Fruit fly (Drosophila melanogaster) whole organism, embryonic: ENCODE results near the gene lectin-37Db.

Experiments
- Bdp1 ChIP-seq: fragments of 200-800 bp; sonication (Bioruptor generic); optimal IDR thresholded peaks from 3 replicates; lab custom pipeline; 2016; ENCODE audit warnings: missing biosample characterization, missing genetic modification characterization
- BtbVII ChIP-seq: fragments of 200-800 bp; sonication (Bioruptor generic); optimal IDR thresholded peaks from 3 replicates; lab custom pipeline; 2017; ENCODE audit warnings: missing biosample characterization, mild to moderate bottlenecking, missing genetic modification characterization
- CG10321 ChIP-seq: fragments of 200-800 bp; sonication (Bioruptor generic); IDR thresholded peaks from 2 replicates; pipeline ENCODE4 v1.3.6; 2022; ENCODE audit warnings: missing biosample characterization, missing genetic modification characterization
- CG11504 ChIP-seq: fragments of 200-800 bp; sonication (Bioruptor generic); optimal IDR thresholded peaks from 3 replicates; lab custom pipeline; 2019; ENCODE audit warnings: missing biosample characterization, mild to moderate bottlenecking, missing genetic modification characterization, moderate library complexity
- CG12071 ChIP-seq: fragments of 200-800 bp; sonication (Bioruptor generic); optimal IDR thresholded peaks from 3 replicates; lab custom pipeline; 2018; ENCODE audit warnings: missing biosample characterization, mild to moderate bottlenecking, missing genetic modification characterization
- CG13424 ChIP-seq: fragments of 200-800 bp; sonication (Bioruptor generic); optimal IDR thresholded peaks from 2 replicates; lab custom pipeline; 2019; ENCODE audit warnings: missing biosample characterization, mild to moderate bottlenecking, missing genetic modification characterization, moderate library complexity
- CG15479 ChIP-seq: fragments of 200-800 bp; sonication (Bioruptor generic); optimal IDR thresholded peaks from 3 replicates; lab custom pipeline; 2019; ENCODE audit warnings: missing biosample characterization, mild to moderate bottlenecking, missing genetic modification characterization, moderate library complexity
- CG17361 ChIP-seq: fragments of 200-800 bp; sonication (Bioruptor generic); IDR thresholded peaks from 3 replicates; pipeline ENCODE4 v1.3.6; 2022; ENCODE audit warnings: missing biosample characterization, missing genetic modification characterization
- CG18476 ChIP-seq: fragments of 200-800 bp; sonication (Bioruptor generic); optimal IDR thresholded peaks from 2 replicates; lab custom pipeline; 2016; ENCODE audit warnings: missing biosample characterization, mild to moderate bottlenecking, missing genetic modification characterization
- CG18599 ChIP-seq: fragments of 200-800 bp; sonication (Bioruptor generic); optimal IDR thresholded peaks from 3 replicates; lab custom pipeline; 2017; ENCODE audit warnings: missing biosample characterization, missing genetic modification characterization, mild to moderate bottlenecking, moderate library complexity, missing genetic modification reagents
- CG2678 ChIP-seq: fragments of 200-800 bp; sonication (Bioruptor generic); optimal IDR thresholded peaks from 3 replicates; lab custom pipeline; 2019; ENCODE audit warnings: missing biosample characterization, mild to moderate bottlenecking, missing genetic modification characterization, moderate library complexity
- CG30431 ChIP-seq: fragments of 200-800 bp; sonication (Bioruptor generic); optimal IDR thresholded peaks from 2 replicates; lab custom pipeline; 2017; ENCODE audit warnings: missing biosample characterization, missing genetic modification characterization
- CG31365 ChIP-seq: fragments of 200-800 bp; sonication (Bioruptor generic); optimal IDR thresholded peaks from 2 replicates; lab custom pipeline; 2018; ENCODE audit warnings: missing biosample characterization, mild to moderate bottlenecking, missing genetic modification characterization
- CG3407 ChIP-seq: fragments of 200-800 bp; sonication (Bioruptor generic); optimal IDR thresholded peaks from 2 replicates; lab custom pipeline; 2018; ENCODE audit warnings: missing biosample characterization, mild to moderate bottlenecking, missing genetic modification characterization
- CG34422 ChIP-seq: fragments of 200-800 bp; sonication (Bioruptor generic); IDR thresholded peaks from 3 replicates; pipeline ENCODE4 v1.3.6; 2022; ENCODE audit warnings: missing biosample characterization, missing genetic modification characterization
- CG43689 ChIP-seq: fragments of 200-800 bp; sonication (Bioruptor generic); IDR thresholded peaks from 2 replicates; pipeline ENCODE4 v1.3.6; 2022; ENCODE audit warnings: missing biosample characterization, missing genetic modification characterization
- CG4617 ChIP-seq: fragments of 200-800 bp; sonication (Bioruptor generic); optimal IDR thresholded peaks from 3 replicates; lab custom pipeline; 2016; ENCODE audit warnings: missing biosample characterization, missing genetic modification characterization, borderline replicate concordance
- CG4820 ChIP-seq: fragments of 200-800 bp; sonication (Bioruptor generic); optimal IDR thresholded peaks from 3 replicates; lab custom pipeline; 2016; ENCODE audit warnings: missing biosample characterization, missing genetic modification characterization
- CG8290 ChIP-seq, 3 experiments: fragments of 200-800 bp; sonication (Bioruptor generic); optimal IDR thresholded peaks; 2 replicates each; lab custom pipeline; 2016 to 2019; ENCODE audit warnings: missing biosample characterization in 3 of 3, missing genetic modification characterization in 3 of 3, mild to moderate bottlenecking in 2 of 3, moderate library complexity in 1 of 3
- CG9797 ChIP-seq: fragments of 200-800 bp; sonication (Bioruptor generic); optimal IDR thresholded peaks from 3 replicates; lab custom pipeline; 2018; ENCODE audit warnings: missing biosample characterization, mild to moderate bottlenecking, missing genetic modification characterization
- Camta ChIP-seq: fragments of 200-800 bp; sonication (Bioruptor generic); optimal IDR thresholded peaks from 2 replicates; lab custom pipeline; 2016; ENCODE audit warnings: missing biosample characterization, missing genetic modification characterization
- D ChIP-seq, 2 experiments: fragments of 200-800 bp in 1 of 2; fragments of >200 bp in 1 of 2; sonication (Bioruptor generic) in 1 of 2; optimal IDR thresholded peaks; 2 replicates in 1 of 2; 3 replicates in 1 of 2; lab custom pipeline; 2017; ENCODE audit warnings: mild to moderate bottlenecking in 1 of 2, missing biosample characterization in 1 of 2, missing genetic modification characterization in 1 of 2, missing genetic modification reagents in 1 of 2
- D19B ChIP-seq: fragments of 200-800 bp; sonication (Bioruptor generic); optimal IDR thresholded peaks from 2 replicates; lab custom pipeline; 2017; ENCODE audit warnings: missing biosample characterization, mild to moderate bottlenecking, missing genetic modification characterization
- Doc2 ChIP-seq: fragments of 200-800 bp; sonication (Bioruptor generic); IDR thresholded peaks from 2 replicates; pipeline ENCODE4 v1.3.6; 2022; ENCODE audit warnings: missing biosample characterization, missing genetic modification characterization
- Eip74EF ChIP-seq, 2 experiments: fragments of 200-800 bp in 1 of 2; fragments of >200 bp in 1 of 2; sonication (Bioruptor generic) in 1 of 2; optimal IDR thresholded peaks; 2 replicates each; lab custom pipeline; 2017 to 2019; ENCODE audit warnings: missing biosample characterization in 2 of 2, missing genetic modification characterization in 2 of 2, mild to moderate bottlenecking in 1 of 2, moderate library complexity in 1 of 2
- Fer1 ChIP-seq: fragments of 200-800 bp; sonication (Bioruptor generic); optimal IDR thresholded peaks from 2 replicates; lab custom pipeline; 2017; ENCODE audit warnings: missing biosample characterization, mild to moderate bottlenecking, missing genetic modification characterization
- Gsc ChIP-seq: fragments of 200-800 bp; sonication (Bioruptor generic); IDR thresholded peaks from 2 replicates; pipeline ENCODE4 v1.3.6; 2022; ENCODE audit warnings: missing biosample characterization, missing genetic modification characterization
- Hmr ChIP-seq: fragments of 200-800 bp; sonication (Bioruptor generic); optimal IDR thresholded peaks from 3 replicates; lab custom pipeline; 2017; ENCODE audit warnings: mild to moderate bottlenecking, missing biosample characterization, missing genetic modification reagents, missing genetic modification characterization
- Stat92E ChIP-seq, 3 experiments: fragments of >200 bp in 2 of 3; fragments of 200-800 bp in 1 of 3; sonication (Bioruptor generic) in 1 of 3; optimal IDR thresholded peaks; 2 replicates each; lab custom pipeline; 2017 to 2019; ENCODE audit warnings: missing biosample characterization in 3 of 3, missing genetic modification characterization in 3 of 3, mild to moderate bottlenecking in 1 of 3, moderate library complexity in 1 of 3
- Xrp1 ChIP-seq: fragments of 200-800 bp; sonication (Bioruptor generic); IDR thresholded peaks from 2 replicates; pipeline ENCODE4 v1.3.6; 2022; ENCODE audit warnings: missing biosample characterization, missing genetic modification characterization
- az2 ChIP-seq: fragments of 200-800 bp; sonication (Bioruptor generic); optimal IDR thresholded peaks from 3 replicates; lab custom pipeline; 2016; ENCODE audit warnings: missing biosample characterization, missing genetic modification characterization
- cato ChIP-seq: fragments of 200-800 bp; sonication (Bioruptor generic); optimal IDR thresholded peaks from 2 replicates; lab custom pipeline; 2016; ENCODE audit warnings: missing biosample characterization, missing genetic modification characterization, borderline replicate concordance
- danr ChIP-seq: fragments of 200-800 bp; sonication (Bioruptor generic); IDR thresholded peaks from 2 replicates; pipeline ENCODE4 v1.3.6; 2022; ENCODE audit warnings: missing biosample characterization, missing genetic modification characterization
- dm ChIP-seq: fragments of 200-800 bp; sonication (Bioruptor generic); optimal IDR thresholded peaks from 3 replicates; lab custom pipeline; 2016; ENCODE audit warnings: missing biosample characterization, missing genetic modification characterization
- dysf ChIP-seq: fragments of 200-800 bp; sonication (Bioruptor generic); IDR thresholded peaks from 3 replicates; pipeline ENCODE4 v1.3.6; 2022; ENCODE audit warnings: missing biosample characterization, missing genetic modification characterization
- en ChIP-seq: fragments of 200-800 bp; sonication (Bioruptor generic); optimal IDR thresholded peaks from 2 replicates; lab custom pipeline; 2016; ENCODE audit warnings: missing biosample characterization, missing genetic modification characterization
- esg ChIP-seq: fragments of 200-800 bp; sonication (Bioruptor generic); conservative IDR thresholded peaks from 2 replicates; pipeline ENCODE4 v1.3.6; 2022; ENCODE audit warnings: missing biosample characterization, missing genetic modification characterization
- eve ChIP-seq, 2 experiments: fragments of >200 bp; optimal IDR thresholded peaks; 2 replicates each; lab custom pipeline; 2017; ENCODE audit warnings: missing biosample characterization in 2 of 2, missing genetic modification characterization in 2 of 2
- ewg ChIP-seq: fragments of 200-800 bp; sonication (Bioruptor generic); optimal IDR thresholded peaks from 3 replicates; lab custom pipeline; 2017; ENCODE audit warnings: mild to moderate bottlenecking, missing biosample characterization, missing genetic modification reagents, missing genetic modification characterization
- fd64A ChIP-seq: fragments of 200-800 bp; sonication (Bioruptor generic); optimal IDR thresholded peaks from 3 replicates; lab custom pipeline; 2018; ENCODE audit warnings: missing biosample characterization, mild to moderate bottlenecking, missing genetic modification characterization
- grau ChIP-seq: fragments of 200-800 bp; optimal IDR thresholded peaks from 3 replicates; lab custom pipeline; 2019; ENCODE audit warnings: missing biosample characterization, mild to moderate bottlenecking, missing genetic modification characterization, moderate library complexity
- jumu ChIP-seq: fragments of 200-800 bp; sonication (Bioruptor generic); optimal IDR thresholded peaks from 3 replicates; lab custom pipeline; 2016; ENCODE audit warnings: missing biosample characterization, missing genetic modification characterization
- pb ChIP-seq: fragments of 200-800 bp; sonication (Bioruptor generic); optimal IDR thresholded peaks from 3 replicates; lab custom pipeline; 2016; ENCODE audit warnings: missing biosample characterization, missing genetic modification characterization
- phol ChIP-seq: fragments of 200-800 bp; sonication (Bioruptor generic); optimal IDR thresholded peaks from 3 replicates; lab custom pipeline; 2018; ENCODE audit warnings: missing biosample characterization, mild to moderate bottlenecking, missing genetic modification characterization, moderate library complexity
- ranshi ChIP-seq: fragments of 200-800 bp; sonication (Bioruptor generic); IDR thresholded peaks from 2 replicates; pipeline ENCODE4 v1.3.6; 2022; ENCODE audit warnings: missing biosample characterization, missing genetic modification characterization
- salm ChIP-seq: fragments of 200-800 bp; sonication (Bioruptor generic); optimal IDR thresholded peaks from 2 replicates; lab custom pipeline; 2018; ENCODE audit warnings: missing biosample characterization, mild to moderate bottlenecking, missing genetic modification characterization
- schlank ChIP-seq: fragments of 200-800 bp; sonication (Bioruptor generic); optimal IDR thresholded peaks from 2 replicates; lab custom pipeline; 2018; ENCODE audit warnings: missing biosample characterization, mild to moderate bottlenecking, missing genetic modification characterization
- so ChIP-seq: fragments of 200-800 bp; sonication (Bioruptor generic); IDR thresholded peaks from 3 replicates; pipeline ENCODE4 v1.3.6; 2022; ENCODE audit warnings: missing biosample characterization, missing genetic modification characterization
- sug ChIP-seq: fragments of 200-800 bp; optimal IDR thresholded peaks from 2 replicates; lab custom pipeline; 2019; ENCODE audit warnings: missing biosample characterization, mild to moderate bottlenecking, missing genetic modification characterization, moderate library complexity
- wdn ChIP-seq: fragments of 200-800 bp; sonication (Bioruptor generic); IDR thresholded peaks from 2 replicates; pipeline ENCODE4 v1.3.6; 2022; ENCODE audit warnings: missing biosample characterization, missing genetic modification characterization

lectin-37Db gene

dm6 chr2L:19463405-19463804 lies 44.5 kb downstream of the lectin-37Db start (continued):
- TF ChIP-seq wdn (GFP tag; lab: Robert Waterston, UW) (no peak), jumu (GFP tag; lab: Kevin White, UChicago) (no peak), Xrp1 (GFP tag; lab: Robert Waterston, UW) (no peak; the same call in 1 of the 2 replicates), CG15479 (no peak), CG9797 (GFP tag; lab: Kevin White, UChicago) (no peak), grau (tag; lab: Kevin White, UChicago) (peak; percentile 8), D (optimal IDR thresholded peaks at IDR 0.05; lab: Kevin White, UChicago) (no peak), D (GFP tag; optimal IDR thresholded peaks at IDR 0.05; lab: Kevin White, UChicago) (no peak), schlank (tag; lab: Kevin White, UChicago) (no peak), CG10321 (GFP tag; lab: Robert Waterston, UW) (no peak), Camta (GFP tag; lab: Kevin White, UChicago) (no peak), CG3407 (GFP tag; lab: Kevin White, UChicago) (no peak), ranshi (no peak), cato (GFP tag; lab: Kevin White, UChicago) (no peak), BtbVII (GFP tag; lab: Kevin White, UChicago) (no peak), D19B (GFP tag; lab: Kevin White, UChicago) (no peak), en (GFP tag; lab: Kevin White, UChicago) (no peak), CG4617 (no peak), Fer1 (no peak), salm (tag; lab: Kevin White, UChicago) (no peak), CG12071 (no peak), CG17361 (peak; percentile 73), fd64A (no peak), dm (GFP tag; lab: Kevin White, UChicago) (no peak), Doc2 (GFP tag; lab: Robert Waterston, UW) (no peak), CG8290 (GFP tag; optimal IDR thresholded peaks at IDR 0.05; lab: Kevin White, UChicago) (no peak), CG8290 (tag; optimal IDR thresholded peaks at IDR 0.05; lab: Kevin White, UChicago) (no peak), Gsc (no peak), CG13424 (tag; lab: Kevin White, UChicago) (no peak), CG18599 (peak; percentile 19), Eip74EF (GFP tag; optimal IDR thresholded peaks at IDR 0.05; lab: Kevin White, UChicago) (no peak), eve (GFP tag; optimal IDR thresholded peaks at IDR 0.05; lab: Kevin White, UChicago) (no peak), sug (no peak), phol (tag; lab: Kevin White, UChicago) (peak; percentile 35), Hmr (no peak), CG30431 (GFP tag; lab: Kevin White, UChicago) (no peak), CG2678 (tag; lab: Kevin White, UChicago) (peak; percentile 44), dysf (no peak), CG43689 (GFP tag; lab: Robert Waterston, UW) (no peak), so (GFP tag; lab: Robert Waterston, UW) (no peak), CG18476 (no peak), az2 (peak; percentile 0), danr (GFP tag; lab: Robert Waterston, UW) (no peak), CG11504 (peak; percentile 30), CG4820 (GFP tag; lab: Kevin White, UChicago) (no peak), esg (GFP tag; lab: Robert Waterston, UW) (no peak), CG31365 (tag; lab: Kevin White, UChicago) (no peak), Bdp1 (GFP tag; lab: Kevin White, UChicago) (no peak), ewg (GFP tag; lab: Kevin White, UChicago) (no peak), Stat92E (GFP tag; optimal IDR thresholded peaks at IDR 0.05; lab: Kevin White, UChicago) (no peak), CG34422 (no peak), pb (GFP tag; lab: Kevin White, UChicago) (no peak)
